Fruit fly (Drosophila melanogaster) whole organism, embryonic: ENCODE data around the gene Sec13.

ENCODE experiments used
- ATbp ChIP-seq: fragments of 200-800 bp; sonication (Bioruptor generic); optimal IDR thresholded peaks from 2 replicates; lab custom pipeline; 2017; ENCODE audit warnings: missing biosample characterization, mild to moderate bottlenecking, missing genetic modification characterization, missing genetic modification reagents
- Asciz ChIP-seq: fragments of 200-800 bp; sonication (Bioruptor generic); optimal IDR thresholded peaks from 2 replicates; lab custom pipeline; 2017; ENCODE audit warnings: missing biosample characterization, mild to moderate bottlenecking, missing genetic modification characterization, missing genetic modification reagents
- Awh ChIP-seq: fragments of 200-800 bp; sonication (Bioruptor generic); IDR thresholded peaks from 2 replicates; pipeline ENCODE4, ENCODE4 v1.3.6; 2022; ENCODE audit warnings: missing biosample characterization, missing genetic modification characterization
- Blimp-1 ChIP-seq: fragments of 200-800 bp; sonication (Bioruptor generic); optimal IDR thresholded peaks from 3 replicates; lab custom pipeline; 2018; ENCODE audit warnings: missing biosample characterization, missing genetic modification characterization, mild to moderate bottlenecking, moderate library complexity, missing genetic modification reagents
- BtbVII ChIP-seq: fragments of 200-800 bp; sonication (Bioruptor generic); optimal IDR thresholded peaks from 3 replicates; lab custom pipeline; 2017; ENCODE audit warnings: missing biosample characterization, mild to moderate bottlenecking, missing genetic modification characterization
- C15 ChIP-seq: fragments of 200-800 bp; sonication (Bioruptor generic); IDR thresholded peaks from 3 replicates; pipeline ENCODE4 v1.3.6; 2022; ENCODE audit warnings: missing biosample characterization, missing genetic modification characterization
- CG10321 ChIP-seq: fragments of 200-800 bp; sonication (Bioruptor generic); IDR thresholded peaks from 2 replicates; pipeline ENCODE4 v1.3.6; 2022; ENCODE audit warnings: missing biosample characterization, missing genetic modification characterization
- CG11093 ChIP-seq: fragments of 200-800 bp; sonication (Bioruptor generic); IDR thresholded peaks from 3 replicates; pipeline ENCODE4 v1.3.6; 2022; ENCODE audit warnings: missing biosample characterization, missing genetic modification characterization
- CG11247 ChIP-seq: fragments of 200-800 bp; sonication (Bioruptor generic); IDR thresholded peaks from 2 replicates; pipeline ENCODE4 v1.3.6; 2022; ENCODE audit warnings: missing biosample characterization, missing genetic modification characterization
- CG12155 ChIP-seq: fragments of 200-800 bp; sonication (Bioruptor generic); optimal IDR thresholded peaks from 3 replicates; lab custom pipeline; 2016; ENCODE audit warnings: missing biosample characterization, missing genetic modification characterization
- CG14710 ChIP-seq: fragments of 200-800 bp; sonication (Bioruptor generic); optimal IDR thresholded peaks from 3 replicates; lab custom pipeline; 2019; ENCODE audit warnings: missing biosample characterization, mild to moderate bottlenecking, missing genetic modification characterization, moderate library complexity
- CG14965 ChIP-seq: fragments of 200-800 bp; sonication (Bioruptor generic); optimal IDR thresholded peaks from 2 replicates; lab custom pipeline; 2016; ENCODE audit warnings: missing biosample characterization, missing genetic modification characterization, borderline replicate concordance
- CG1602 ChIP-seq: fragments of 200-800 bp; sonication (Bioruptor generic); optimal IDR thresholded peaks from 3 replicates; lab custom pipeline; 2016; ENCODE audit warnings: missing biosample characterization, missing genetic modification characterization
- CG17359 ChIP-seq: fragments of 200-800 bp; sonication (Bioruptor generic); optimal IDR thresholded peaks from 3 replicates; lab custom pipeline; 2018; ENCODE audit warnings: missing biosample characterization, mild to moderate bottlenecking, missing genetic modification characterization, moderate library complexity
- CG17361 ChIP-seq: fragments of 200-800 bp; sonication (Bioruptor generic); IDR thresholded peaks from 3 replicates; pipeline ENCODE4 v1.3.6; 2022; ENCODE audit warnings: missing biosample characterization, missing genetic modification characterization
- CG18599 ChIP-seq: fragments of 200-800 bp; sonication (Bioruptor generic); optimal IDR thresholded peaks from 3 replicates; lab custom pipeline; 2017; ENCODE audit warnings: missing biosample characterization, missing genetic modification characterization, mild to moderate bottlenecking, moderate library complexity, missing genetic modification reagents
- CG30431 ChIP-seq: fragments of 200-800 bp; sonication (Bioruptor generic); optimal IDR thresholded peaks from 2 replicates; lab custom pipeline; 2017; ENCODE audit warnings: missing biosample characterization, missing genetic modification characterization
- CG42726 ChIP-seq: fragments of 200-800 bp; sonication (Bioruptor generic); IDR thresholded peaks from 2 replicates; pipeline ENCODE4 v1.3.6; 2022; ENCODE audit warnings: missing biosample characterization, missing genetic modification characterization; ENCODE audit not compliant: partially characterized antibody
- CG4404 ChIP-seq: fragments of 200-800 bp; sonication (Bioruptor generic); IDR thresholded peaks from 2 replicates; pipeline ENCODE4 v1.3.6; 2022; ENCODE audit warnings: missing biosample characterization, missing genetic modification characterization
- CG4424 ChIP-seq: fragments of 200-800 bp; sonication (Bioruptor generic); optimal IDR thresholded peaks from 3 replicates; lab custom pipeline; 2016; ENCODE audit warnings: missing biosample characterization, missing genetic modification characterization
- CG4617 ChIP-seq: fragments of 200-800 bp; sonication (Bioruptor generic); optimal IDR thresholded peaks from 3 replicates; lab custom pipeline; 2016; ENCODE audit warnings: missing biosample characterization, missing genetic modification characterization, borderline replicate concordance
- CG4730 ChIP-seq: fragments of 200-800 bp; sonication (Bioruptor generic); IDR thresholded peaks from 2 replicates; pipeline ENCODE4 v1.3.6; 2022; ENCODE audit warnings: missing biosample characterization, missing genetic modification characterization
- CG6854 ChIP-seq: fragments of 200-800 bp; sonication (Bioruptor generic); optimal IDR thresholded peaks from 3 replicates; lab custom pipeline; 2017; ENCODE audit warnings: missing biosample characterization, mild to moderate bottlenecking, missing genetic modification characterization
- CG7786 ChIP-seq: fragments of 200-800 bp; sonication (Bioruptor generic); optimal IDR thresholded peaks from 2 replicates; lab custom pipeline; 2016; ENCODE audit warnings: missing biosample characterization, missing genetic modification characterization
- CG9437 ChIP-seq: fragments of 200-800 bp; sonication (Bioruptor generic); optimal IDR thresholded peaks from 2 replicates; lab custom pipeline; 2018; ENCODE audit warnings: missing biosample characterization, mild to moderate bottlenecking, missing genetic modification characterization
- CG9797 ChIP-seq: fragments of 200-800 bp; sonication (Bioruptor generic); optimal IDR thresholded peaks from 3 replicates; lab custom pipeline; 2018; ENCODE audit warnings: missing biosample characterization, mild to moderate bottlenecking, missing genetic modification characterization
- CG9817 ChIP-seq: fragments of 200-800 bp; sonication (Bioruptor generic); optimal IDR thresholded peaks from 2 replicates; lab custom pipeline; 2018; ENCODE audit warnings: missing biosample characterization, mild to moderate bottlenecking, missing genetic modification characterization, moderate library complexity
- Dfd ChIP-seq, 2 experiments: fragments of >200 bp; optimal IDR thresholded peaks; 2 replicates each; lab custom pipeline; 2017; ENCODE audit warnings: missing biosample characterization in 2 of 2, missing genetic modification characterization in 2 of 2
- Dip2 ChIP-seq: fragments of 200-800 bp; sonication (Bioruptor generic); IDR thresholded peaks from 2 replicates; pipeline ENCODE4 v1.3.6; 2022; ENCODE audit warnings: missing biosample characterization, missing genetic modification characterization
- Doc3 ChIP-seq: fragments of 200-800 bp; sonication (Bioruptor generic); IDR thresholded peaks from 3 replicates; pipeline ENCODE4 v1.3.6; 2022; ENCODE audit warnings: missing biosample characterization, missing genetic modification characterization; ENCODE audit not compliant: partially characterized antibody
- HmgZ ChIP-seq: fragments of 200-800 bp; sonication (Bioruptor generic); optimal IDR thresholded peaks from 2 replicates; lab custom pipeline; 2018; ENCODE audit warnings: missing biosample characterization, mild to moderate bottlenecking, missing genetic modification characterization
- Hr51 ChIP-seq, 2 experiments: fragments of 200-800 bp; sonication (Bioruptor generic); optimal IDR thresholded peaks; 2 replicates in 1 of 2; 3 replicates in 1 of 2; lab custom pipeline; 2016 to 2018; ENCODE audit warnings: missing biosample characterization in 2 of 2, missing genetic modification characterization in 2 of 2, mild to moderate bottlenecking in 1 of 2, moderate library complexity in 1 of 2
- Hsf ChIP-seq: fragments of 200-800 bp; sonication (Bioruptor generic); optimal IDR thresholded peaks from 3 replicates; lab custom pipeline; 2016; ENCODE audit warnings: missing biosample characterization, missing genetic modification characterization
- Kr ChIP-seq: fragments of 200-800 bp; sonication (Bioruptor generic); optimal IDR thresholded peaks from 2 replicates; lab custom pipeline; 2017; ENCODE audit warnings: missing biosample characterization, mild to moderate bottlenecking, missing genetic modification characterization
- Sox102F ChIP-seq: fragments of 200-800 bp; sonication (Bioruptor generic); optimal IDR thresholded peaks from 2 replicates; lab custom pipeline; 2018; ENCODE audit warnings: missing biosample characterization, mild to moderate bottlenecking, missing genetic modification characterization, moderate library complexity
- Vsx1 ChIP-seq: fragments of 200-800 bp; sonication (Bioruptor generic); optimal IDR thresholded peaks from 2 replicates; lab custom pipeline; 2017; ENCODE audit warnings: missing biosample characterization, mild to moderate bottlenecking, missing genetic modification characterization, missing genetic modification reagents
- chinmo ChIP-seq: fragments of 200-800 bp; sonication (Bioruptor generic); IDR thresholded peaks from 4 replicates; pipeline ENCODE4 v1.3.6; 2022; ENCODE audit warnings: missing biosample characterization, missing genetic modification characterization; ENCODE audit not compliant: partially characterized antibody
- ems ChIP-seq: fragments of 200-800 bp; sonication (Bioruptor generic); optimal IDR thresholded peaks from 3 replicates; lab custom pipeline; 2016; ENCODE audit warnings: missing biosample characterization, missing genetic modification characterization
- hth ChIP-seq: fragments of >200 bp; optimal IDR thresholded peaks from 2 replicates; lab custom pipeline; 2017; ENCODE audit warnings: inconsistent platforms
- jigr1 ChIP-seq: fragments of 200-800 bp; sonication (Bioruptor generic); IDR thresholded peaks from 3 replicates; pipeline ENCODE4 v1.3.6; 2022; ENCODE audit warnings: missing biosample characterization, missing genetic modification characterization
- nerfin-2 ChIP-seq: fragments of 200-800 bp; sonication (Bioruptor generic); IDR thresholded peaks from 2 replicates; pipeline ENCODE4 v1.3.6; 2022; ENCODE audit warnings: missing biosample characterization, missing genetic modification characterization; ENCODE audit not compliant: partially characterized antibody
- repo ChIP-seq: fragments of 200-800 bp; sonication (Bioruptor generic); optimal IDR thresholded peaks from 2 replicates; lab custom pipeline; 2016; ENCODE audit warnings: missing biosample characterization, missing genetic modification characterization
- seq ChIP-seq: fragments of 200-800 bp; sonication (Bioruptor generic); IDR thresholded peaks from 2 replicates; pipeline ENCODE4 v1.3.6; 2022; ENCODE audit warnings: missing biosample characterization, missing genetic modification characterization
- shn ChIP-seq: fragments of 200-800 bp; sonication (Bioruptor generic); optimal IDR thresholded peaks from 3 replicates; lab custom pipeline; 2016; ENCODE audit warnings: missing biosample characterization, missing genetic modification characterization
- sqz ChIP-seq: fragments of 200-800 bp; sonication (Bioruptor generic); optimal IDR thresholded peaks from 3 replicates; lab custom pipeline; 2018; ENCODE audit warnings: missing biosample characterization, mild to moderate bottlenecking, missing genetic modification characterization
- stwl ChIP-seq: fragments of 200-800 bp; sonication (Bioruptor generic); optimal IDR thresholded peaks from 3 replicates; lab custom pipeline; 2018; ENCODE audit warnings: missing biosample characterization, mild to moderate bottlenecking, missing genetic modification characterization, moderate library complexity
- tll ChIP-seq, 2 experiments: fragments of 200-800 bp in 1 of 2; fragments of >200 bp in 1 of 2; sonication (Bioruptor generic) in 1 of 2; optimal IDR thresholded peaks; 2 replicates each; lab custom pipeline; 2017 to 2019; ENCODE audit warnings: missing biosample characterization in 2 of 2, missing genetic modification characterization in 2 of 2, mild to moderate bottlenecking in 1 of 2, moderate library complexity in 1 of 2
- unc-4 ChIP-seq: fragments of 200-800 bp; sonication (Bioruptor generic); IDR thresholded peaks from 2 replicates; pipeline ENCODE4 v1.3.6; 2022; ENCODE audit warnings: missing biosample characterization, missing genetic modification characterization; ENCODE audit not compliant: partially characterized antibody
- unpg ChIP-seq: fragments of 200-800 bp; sonication (Bioruptor generic); optimal IDR thresholded peaks from 3 replicates; lab custom pipeline; 2018; ENCODE audit warnings: missing biosample characterization, mild to moderate bottlenecking, missing genetic modification characterization, moderate library complexity

Sec13 gene

DNA sequence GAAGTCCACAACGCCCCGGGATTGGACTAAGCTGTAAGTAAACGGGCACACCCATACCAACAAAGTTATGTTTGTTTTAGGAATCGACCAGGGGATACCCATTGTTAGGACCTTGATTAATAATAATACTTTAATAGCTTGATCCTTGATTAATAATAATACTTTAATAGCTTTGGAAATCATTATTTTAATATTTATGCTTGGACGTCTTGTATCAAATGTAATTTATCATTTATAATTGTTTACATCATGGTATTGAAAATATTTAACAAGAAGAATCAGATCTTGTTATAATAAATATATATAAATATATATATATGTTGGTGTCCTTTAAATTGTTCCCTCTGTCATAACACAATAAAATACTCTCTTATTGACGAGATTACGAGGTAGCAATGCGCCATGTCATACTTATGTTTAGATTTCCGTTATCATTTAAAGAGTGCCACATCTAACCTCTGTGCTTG is 875 bp downstream of the Sec13 start (continued):
- TF ChIP-seq CG4424 (GFP tag; lab: Kevin White, UChicago) (peak; percentile 33), Dip2 (GFP tag; lab: Robert Waterston, UW) (no peak), chinmo (GFP tag; lab: Robert Waterston, UW) (no peak), unpg (GFP tag; lab: Kevin White, UChicago) (peak; percentile 87), CG42726 (GFP tag; lab: Robert Waterston, UW) (no peak), tll (GFP tag; optimal IDR thresholded peaks at IDR 0.05; lab: Kevin White, UChicago) (no peak), CG14710 (tag; lab: Kevin White, UChicago) (peak; percentile 81), CG4404 (GFP tag; lab: Robert Waterston, UW) (peak; percentile 48; the same call in 1 of the 2 replicates), CG6854 (peak; percentile 62), Hr51 (GFP tag; optimal IDR thresholded peaks at IDR 0.05; lab: Kevin White, UChicago) (peak in 1 of 2 experiments; percentile 98), CG9817 (tag; lab: Kevin White, UChicago) (peak; percentile 84), CG11247 (GFP tag; lab: Robert Waterston, UW) (peak; percentile 75; the same call in 1 of the 2 replicates), Awh (GFP tag; lab: Robert Waterston, UW) (peak; percentile 71), CG4617 (peak; percentile 39), CG11093 (GFP tag; lab: Robert Waterston, UW) (peak; percentile 57; the same call in 2 of the 3 replicates), seq (peak; percentile 78), CG12155 (GFP tag; lab: Kevin White, UChicago) (peak; percentile 83), repo (GFP tag; lab: Kevin White, UChicago) (no peak), Asciz (GFP tag; lab: Kevin White, UChicago) (peak; percentile 30), CG10321 (GFP tag; lab: Robert Waterston, UW) (peak; percentile 63; the same call in 1 of the 2 replicates), Dfd (GFP tag; optimal IDR thresholded peaks at IDR 0.05; lab: Kevin White, UChicago) (no peak), CG4730 (GFP tag; lab: Robert Waterston, UW) (peak; percentile 72), CG30431 (GFP tag; lab: Kevin White, UChicago) (peak; percentile 48), Doc3 (no peak), ems (no peak), CG9437 (GFP tag; lab: Kevin White, UChicago) (peak; percentile 91), nerfin-2 (GFP tag; lab: Robert Waterston, UW) (no peak), CG1602 (GFP tag; lab: Kevin White, UChicago) (peak; percentile 78), Hsf (GFP tag; lab: Kevin White, UChicago) (peak; percentile 38), CG14965 (GFP tag; lab: Kevin White, UChicago) (no peak), shn (GFP tag; lab: Kevin White, UChicago) (no peak), unc-4 (GFP tag; lab: Robert Waterston, UW) (no peak), Blimp-1 (GFP tag; lab: Kevin White, UChicago) (peak; percentile 80), Vsx1 (GFP tag; lab: Kevin White, UChicago) (no peak), ATbp (peak; percentile 76), sqz (GFP tag; lab: Kevin White, UChicago) (peak; percentile 38), Sox102F (peak; percentile 95), jigr1 (GFP tag; lab: Robert Waterston, UW) (no peak), CG18599 (GFP tag; lab: Kevin White, UChicago) (peak; percentile 83), CG9797 (no peak), C15 (GFP tag; lab: Robert Waterston, UW) (0 out of 3 replicates have a peak, but pooled peaks have one; percentile 59), HmgZ (tag; lab: Kevin White, UChicago) (peak; percentile 85), CG17361 (GFP tag; lab: Robert Waterston, UW) (peak; percentile 80), Kr (GFP tag; lab: Kevin White, UChicago) (no peak), CG7786 (GFP tag; lab: Kevin White, UChicago) (no peak), hth (lab: Kevin White, UChicago) (no peak), stwl (tag; lab: Kevin White, UChicago) (no peak), BtbVII (GFP tag; lab: Kevin White, UChicago) (peak; percentile 75), CG17359 (peak; percentile 72)
